Fruit fly (Drosophila melanogaster) whole organism, wandering third instar larva: Measurements from ENCODE around the gene ps.

ENCODE experiments used
- CG32264 ChIP-seq: fragments of 200-800 bp; sonication (Bioruptor generic); optimal IDR thresholded peaks from 2 replicates; lab custom pipeline; 2016; ENCODE audit warnings: missing biosample characterization, missing genetic modification characterization
- CG9705 ChIP-seq: fragments of 200-800 bp; sonication (Bioruptor generic); optimal IDR thresholded peaks from 2 replicates; lab custom pipeline; 2018; ENCODE audit warnings: missing biosample characterization, mild to moderate bottlenecking, missing genetic modification characterization
- Dfd ChIP-seq: fragments of >200 bp; optimal IDR thresholded peaks from 2 replicates; lab custom pipeline; 2017; ENCODE audit warnings: missing biosample characterization, missing genetic modification characterization
- Dif ChIP-seq: fragments of 200-275, 200-300 bp; sonication (Bioruptor generic); optimal IDR thresholded peaks from 2 replicates; lab custom pipeline; 2018; ENCODE audit warnings: missing biosample characterization, missing genetic modification characterization; ENCODE audit not compliant: partially characterized antibody
- GATAd ChIP-seq: sonication (Bioruptor generic); optimal IDR thresholded peaks from 2 replicates; lab custom pipeline; 2016; ENCODE audit warnings: missing biosample characterization, missing genetic modification characterization
- HLH106 ChIP-seq: fragments of 200-800 bp; optimal IDR thresholded peaks from 3 replicates; lab custom pipeline; 2019; ENCODE audit warnings: missing biosample characterization, mild to moderate bottlenecking, missing genetic modification characterization, moderate library complexity
- Hnf4 ChIP-seq: fragments of 200-800 bp; sonication (Bioruptor generic); optimal IDR thresholded peaks from 2 replicates; lab custom pipeline; 2016; ENCODE audit warnings: missing biosample characterization, mild to moderate bottlenecking, missing genetic modification characterization
- Hr83 ChIP-seq: fragments of 200-300 bp; sonication (Bioruptor generic); optimal IDR thresholded peaks from 2 replicates; lab custom pipeline; 2016; ENCODE audit warnings: missing biosample characterization, mild to moderate bottlenecking, missing genetic modification characterization, moderate library complexity; ENCODE audit not compliant: poor library complexity, severe bottlenecking
- Jra ChIP-seq: sonication (Bioruptor generic); optimal IDR thresholded peaks from 2 replicates; lab custom pipeline; 2016; ENCODE audit warnings: missing biosample characterization, missing genetic modification characterization
- Mio ChIP-seq: sonication (Bioruptor generic); optimal IDR thresholded peaks from 2 replicates; lab custom pipeline; 2016; ENCODE audit warnings: missing biosample characterization, missing genetic modification characterization
- Myc ChIP-seq: fragments of >200 bp; optimal IDR thresholded peaks from 2 replicates; lab custom pipeline; 2017
- N ChIP-seq: fragments of >200 bp; optimal IDR thresholded peaks from 2 replicates; lab custom pipeline; 2018; ENCODE audit warnings: missing biosample characterization, missing external identifiers, missing genetic modification characterization
- OdsH ChIP-seq: fragments of 200-800 bp; sonication (Bioruptor generic); optimal IDR thresholded peaks from 2 replicates; lab custom pipeline; 2016; ENCODE audit warnings: missing biosample characterization, mild to moderate bottlenecking, missing genetic modification characterization
- Rel ChIP-seq, 2 experiments: fragments of 200-800 bp; sonication (Bioruptor generic) in 1 of 2; optimal IDR thresholded peaks; 2 replicates in 1 of 2; 3 replicates in 1 of 2; lab custom pipeline; 2016 to 2019; ENCODE audit warnings: mild to moderate bottlenecking in 2 of 2, missing biosample characterization in 2 of 2, missing genetic modification characterization in 2 of 2, moderate library complexity in 1 of 2
- Sp1 ChIP-seq: fragments of 200-800 bp; sonication (Bioruptor generic); optimal IDR thresholded peaks from 3 replicates; lab custom pipeline; 2019; ENCODE audit warnings: missing biosample characterization, mild to moderate bottlenecking, missing genetic modification characterization, moderate library complexity
- Vsx2 ChIP-seq: fragments of 200-300, 225-300 bp; sonication (Bioruptor generic); optimal IDR thresholded peaks from 2 replicates; lab custom pipeline; 2018; ENCODE audit warnings: missing biosample characterization, missing genetic modification characterization; ENCODE audit not compliant: partially characterized antibody
- br ChIP-seq: fragments of 200-800 bp; sonication (Bioruptor generic); optimal IDR thresholded peaks from 2 replicates; lab custom pipeline; 2016; ENCODE audit warnings: missing biosample characterization, missing genetic modification characterization
- brk ChIP-seq: fragments of 200-800 bp; sonication (Bioruptor generic); optimal IDR thresholded peaks from 2 replicates; lab custom pipeline; 2016; ENCODE audit warnings: missing biosample characterization, mild to moderate bottlenecking, missing genetic modification characterization
- dl ChIP-seq, 2 experiments: fragments of 175-275, 200-275 bp in 1 of 2; fragments of 200-275 bp in 1 of 2; sonication (Bioruptor generic); optimal IDR thresholded peaks; lab custom pipeline; 2018; ENCODE audit warnings: mild to moderate bottlenecking in 2 of 2, missing biosample characterization in 2 of 2, missing genetic modification characterization in 2 of 2, moderate library complexity in 2 of 2; ENCODE audit not compliant: partially characterized antibody in 2 of 2, insufficient read depth in 1 of 2
- dmrt93B ChIP-seq: fragments of 200-800 bp; sonication (Bioruptor generic); optimal IDR thresholded peaks from 2 replicates; lab custom pipeline; 2018; ENCODE audit warnings: missing biosample characterization, mild to moderate bottlenecking, missing genetic modification characterization
- ey ChIP-seq: fragments of 200-800 bp; sonication (Bioruptor generic); optimal IDR thresholded peaks from 2 replicates; lab custom pipeline; 2016; ENCODE audit warnings: missing biosample characterization, missing genetic modification characterization
- foxo ChIP-seq, 2 experiments: fragments of 200-800 bp; sonication (Bioruptor generic); optimal IDR thresholded peaks; 2 replicates in 1 of 2; 3 replicates in 1 of 2; lab custom pipeline; 2016 to 2017; ENCODE audit warnings: missing biosample characterization in 2 of 2, missing genetic modification characterization in 2 of 2
- fru ChIP-seq: fragments of 200-800 bp; sonication (Bioruptor generic); optimal IDR thresholded peaks from 3 replicates; lab custom pipeline; 2016; ENCODE audit warnings: missing biosample characterization, mild to moderate bottlenecking, missing genetic modification characterization
- h ChIP-seq: fragments of 200-800 bp; sonication (Bioruptor generic); optimal IDR thresholded peaks from 3 replicates; lab custom pipeline; 2016; ENCODE audit warnings: missing biosample characterization, mild to moderate bottlenecking, missing genetic modification characterization
- jim ChIP-seq: fragments of 175-275, 200-325 bp; sonication (Bioruptor generic); optimal IDR thresholded peaks from 2 replicates; lab custom pipeline; 2016; ENCODE audit warnings: missing biosample characterization, mild to moderate bottlenecking, missing genetic modification characterization
- lola ChIP-seq: fragments of >200 bp; optimal IDR thresholded peaks from 2 replicates; lab custom pipeline; 2017; ENCODE audit warnings: missing biosample characterization, missing genetic modification characterization
- pan ChIP-seq: fragments of >200 bp; optimal IDR thresholded peaks from 2 replicates; lab custom pipeline; 2017
- rgr ChIP-seq: fragments of 200-800 bp; sonication (Bioruptor generic); optimal IDR thresholded peaks from 3 replicates; lab custom pipeline; 2016; ENCODE audit warnings: missing biosample characterization, mild to moderate bottlenecking, missing genetic modification characterization
- sage ChIP-seq: fragments of 200-800 bp; sonication (Bioruptor generic); optimal IDR thresholded peaks from 2 replicates; lab custom pipeline; 2016; ENCODE audit warnings: missing biosample characterization, mild to moderate bottlenecking, missing genetic modification characterization
- sv ChIP-seq: fragments of 200-800 bp; sonication (Bioruptor generic); optimal IDR thresholded peaks from 3 replicates; lab custom pipeline; 2016; ENCODE audit warnings: missing biosample characterization, missing genetic modification characterization
- tai ChIP-seq: sonication (Bioruptor generic); optimal IDR thresholded peaks from 2 replicates; lab custom pipeline; 2016; ENCODE audit warnings: missing biosample characterization, missing genetic modification characterization
- usp ChIP-seq: fragments of >200 bp; optimal IDR thresholded peaks from 2 replicates; lab custom pipeline; 2017; ENCODE audit warnings: missing biosample characterization, missing genetic modification characterization
- woc ChIP-seq: sonication (Bioruptor generic); optimal IDR thresholded peaks from 2 replicates; lab custom pipeline; 2016; ENCODE audit warnings: missing biosample characterization, mild to moderate bottlenecking, missing genetic modification characterization

Gene ps

DNA sequence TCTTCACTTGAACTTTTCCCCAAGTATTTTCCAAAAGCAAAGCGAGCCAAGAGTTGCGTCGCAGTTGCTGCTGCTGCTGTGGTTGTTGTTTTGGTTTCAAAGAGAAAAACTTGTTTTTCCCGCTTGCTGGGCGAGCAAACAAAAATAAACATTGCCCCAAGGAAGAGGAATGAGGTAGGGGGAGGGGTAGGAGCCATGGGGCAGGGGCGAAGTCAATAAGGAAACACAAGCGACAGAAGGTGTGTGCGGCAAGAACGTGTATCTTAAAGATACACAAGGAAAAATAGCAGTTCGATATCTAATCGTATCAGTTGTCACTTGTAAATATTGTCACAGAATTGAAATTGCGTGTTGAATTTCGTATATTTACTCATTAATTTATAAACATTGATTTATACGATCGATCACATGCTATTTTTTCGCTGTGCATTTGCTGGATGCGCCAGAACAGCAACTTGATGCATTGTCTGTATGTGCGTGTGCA, 24.2 kb upstream of the ps start (continued):
- TF ChIP-seq Jra (GFP tag; lab: Kevin White, UChicago): peak; percentile 74
- TF ChIP-seq CG32264 (GFP tag; lab: Kevin White, UChicago): peak; percentile 77
- TF ChIP-seq Dfd (GFP tag; lab: Kevin White, UChicago): no peak
- TF ChIP-seq ey (GFP tag; lab: Kevin White, UChicago): peak; percentile 92
- peak; percentile 88 for TF ChIP-seq sage (GFP tag; lab: Kevin White, UChicago)
- peak; percentile 94 for TF ChIP-seq OdsH (GFP tag; lab: Kevin White, UChicago)
- TF ChIP-seq br (GFP tag; lab: Kevin White, UChicago): peak; percentile 89
- peak; percentile 89 for TF ChIP-seq Hnf4

dm6 chr3R:9394385-9395042, 23.2 kb upstream of the ps start, which contains the start of gene FER:
TSS of gene FER (minus strand) at chr3R:9394546.
- TF ChIP-seq tai (GFP tag; lab: Kevin White, UChicago) (no peak), Sp1 (GFP tag; lab: Kevin White, UChicago) (peak; percentile 38), woc (GFP tag; lab: Kevin White, UChicago) (peak; percentile 64), foxo (GFP tag; optimal IDR thresholded peaks at IDR 0.05; lab: Kevin White, UChicago) (no peak), OdsH (GFP tag; lab: Kevin White, UChicago) (peak; percentile 13), fru (GFP tag; lab: Kevin White, UChicago) (no peak), rgr (peak; percentile 32), jim (GFP tag; lab: Kevin White, UChicago) (peak; percentile 34), dmrt93B (GFP tag; lab: Kevin White, UChicago) (no peak), sv (GFP tag; lab: Kevin White, UChicago) (peak; percentile 18), Mio (GFP tag; lab: Kevin White, UChicago) (no peak), Myc (lab: Kevin White, UChicago) (peak; percentile 13), HLH106 (peak; percentile 15), Dif (peak; percentile 89), pan (lab: Kevin White, UChicago) (no peak), br (GFP tag; lab: Kevin White, UChicago) (peak; percentile 7), Hnf4 (peak; percentile 57), brk (peak; percentile 46), dl (GFP tag; optimal IDR thresholded peaks at IDR 0.05; lab: Kevin White, UChicago; ENCODE audit: insufficient read depth in 1 of 2, partially characterized antibody in 2 of 2) (peak; percentile 71 to 87), GATAd (no peak), h (GFP tag; lab: Kevin White, UChicago) (peak; percentile 35), N (GFP tag; lab: Kevin White, UChicago) (no peak), Rel (GFP tag; optimal IDR thresholded peaks at IDR 0.05; lab: Kevin White, UChicago) (no peak), Rel (tag; optimal IDR thresholded peaks at IDR 0.05; lab: Kevin White, UChicago) (peak; percentile 86), sage (GFP tag; lab: Kevin White, UChicago) (peak; percentile 31), Hr83 (peak; percentile 27)

- TF ChIP-seq Hr83: no peak
- TF ChIP-seq Myc (lab: Kevin White, UChicago): no peak
- TF ChIP-seq brk: no peak
- no peak for TF ChIP-seq sv (GFP tag; lab: Kevin White, UChicago)
- TF ChIP-seq h (GFP tag; lab: Kevin White, UChicago): no peak
- no peak for TF ChIP-seq Vsx2 (GFP tag; lab: Kevin White, UChicago)
- no peak for TF ChIP-seq CG9705
- no peak for TF ChIP-seq Rel (GFP tag; optimal IDR thresholded peaks at IDR 0.05; lab: Kevin White, UChicago)
- TF ChIP-seq Rel (tag; optimal IDR thresholded peaks at IDR 0.05; lab: Kevin White, UChicago): no peak
- no peak for TF ChIP-seq HLH106
- TF ChIP-seq dmrt93B (GFP tag; lab: Kevin White, UChicago): no peak
- no peak for TF ChIP-seq Mio (GFP tag; lab: Kevin White, UChicago)
- no peak for TF ChIP-seq Jra (GFP tag; lab: Kevin White, UChicago)
- TF ChIP-seq sage (GFP tag; lab: Kevin White, UChicago): no peak
- no peak for TF ChIP-seq Hnf4
- TF ChIP-seq usp (GFP tag; lab: Kevin White, UChicago): no peak
- no peak for TF ChIP-seq rgr
These were observed 21.7 kb upstream of the ps start for dm6 chr3R:9395998-9396397.

DNA sequence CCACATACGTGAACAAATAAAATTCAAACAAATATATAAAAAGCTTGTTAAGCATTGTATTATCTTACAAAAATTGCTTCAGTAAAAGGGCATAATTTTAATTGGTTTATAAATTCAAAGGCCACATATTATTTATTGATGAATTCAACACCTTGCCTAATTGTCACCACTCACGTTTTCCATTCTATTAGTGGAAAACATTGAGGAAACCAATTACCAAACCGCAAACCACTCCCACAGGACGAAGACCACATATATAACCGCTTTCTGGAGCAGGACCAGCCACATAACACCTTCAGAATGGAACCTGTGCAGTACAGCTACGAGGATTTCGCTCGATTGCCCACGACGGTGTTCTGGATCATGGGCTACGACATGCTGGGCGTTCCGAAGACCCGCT, 19.9 kb upstream of the ps start, which contains the start of gene Or85f:
Gene Or85f, plus strand, starts transcription at position 301 of the 400 bp plus-strand sequence.
- TF ChIP-seq tai (GFP tag; lab: Kevin White, UChicago) (no peak), lola (GFP tag; lab: Kevin White, UChicago) (no peak), HLH106 (no peak), pan (lab: Kevin White, UChicago) (no peak), sage (GFP tag; lab: Kevin White, UChicago) (no peak), dmrt93B (GFP tag; lab: Kevin White, UChicago) (no peak), sv (GFP tag; lab: Kevin White, UChicago) (no peak), foxo (GFP tag; optimal IDR thresholded peaks at IDR 0.05; lab: Kevin White, UChicago) (no peak)
